Fruit fly (Drosophila melanogaster) whole organism, embryonic: Measurements from ENCODE around the gene CG32448.
A peak's percentile ranks its signal among the peaks of the same experiment; 100 is the strongest.

Experiments used
- ATbp ChIP-seq: fragments of 200-800 bp; sonication (Bioruptor generic); optimal IDR thresholded peaks from 2 replicates; lab custom pipeline; 2017; ENCODE audit warnings: missing biosample characterization, mild to moderate bottlenecking, missing genetic modification characterization, missing genetic modification reagents
- Adf1 ChIP-seq: fragments of 200-800 bp; sonication (Bioruptor generic); IDR thresholded peaks from 2 replicates; pipeline ENCODE4 v1.3.6; 2022; ENCODE audit warnings: missing biosample characterization, missing genetic modification characterization
- Bdp1 ChIP-seq: fragments of 200-800 bp; sonication (Bioruptor generic); optimal IDR thresholded peaks from 3 replicates; lab custom pipeline; 2016; ENCODE audit warnings: missing biosample characterization, missing genetic modification characterization
- CG10274 ChIP-seq: fragments of 200-800 bp; sonication (Bioruptor generic); optimal IDR thresholded peaks from 3 replicates; lab custom pipeline; 2017; ENCODE audit warnings: missing biosample characterization, mild to moderate bottlenecking, missing genetic modification characterization
- CG10959 ChIP-seq: fragments of 200-800 bp; sonication (Bioruptor generic); IDR thresholded peaks from 2 replicates; pipeline ENCODE4 v1.3.6; 2022; ENCODE audit warnings: missing biosample characterization, missing genetic modification characterization
- CG10979 ChIP-seq: fragments of 200-800 bp; sonication (Bioruptor generic); optimal IDR thresholded peaks from 2 replicates; lab custom pipeline; 2018; ENCODE audit warnings: missing biosample characterization, mild to moderate bottlenecking, missing genetic modification characterization, moderate library complexity
- CG11696 ChIP-seq: fragments of 200-800 bp; sonication (Bioruptor generic); IDR thresholded peaks from 2 replicates; pipeline ENCODE4 v1.3.6; 2022; ENCODE audit warnings: missing biosample characterization, missing genetic modification characterization
- CG15269 ChIP-seq: fragments of 200-800 bp; sonication (Bioruptor generic); optimal IDR thresholded peaks from 2 replicates; lab custom pipeline; 2018; ENCODE audit warnings: missing biosample characterization, mild to moderate bottlenecking, missing genetic modification characterization, moderate library complexity
- CG17385 ChIP-seq: fragments of 200-800 bp; sonication (Bioruptor generic); optimal IDR thresholded peaks from 3 replicates; lab custom pipeline; 2018; ENCODE audit warnings: missing biosample characterization, mild to moderate bottlenecking, missing genetic modification characterization
- CG2199 ChIP-seq: fragments of 200-800 bp; sonication (Bioruptor generic); IDR thresholded peaks from 3 replicates; pipeline ENCODE4 v1.3.6; 2022; ENCODE audit warnings: missing biosample characterization, missing genetic modification characterization
- CG30403 ChIP-seq: fragments of 200-800 bp; sonication (Bioruptor generic); optimal IDR thresholded peaks from 3 replicates; lab custom pipeline; 2016; ENCODE audit warnings: missing biosample characterization, missing genetic modification characterization
- CG3838 ChIP-seq: fragments of 200-800 bp; sonication (Bioruptor generic); optimal IDR thresholded peaks from 3 replicates; lab custom pipeline; 2016; ENCODE audit warnings: missing biosample characterization, missing genetic modification characterization
- CG4282 ChIP-seq: fragments of 200-800 bp; sonication (Bioruptor generic); optimal IDR thresholded peaks from 2 replicates; lab custom pipeline; 2016; ENCODE audit warnings: missing biosample characterization, missing genetic modification characterization
- CG4730 ChIP-seq: fragments of 200-800 bp; sonication (Bioruptor generic); IDR thresholded peaks from 2 replicates; pipeline ENCODE4 v1.3.6; 2022; ENCODE audit warnings: missing biosample characterization, missing genetic modification characterization
- CG5953 ChIP-seq: fragments of 200-800 bp; sonication (Bioruptor generic); IDR thresholded peaks from 2 replicates; pipeline ENCODE4 v1.3.6; 2022; ENCODE audit warnings: missing biosample characterization, missing genetic modification characterization
- CG6654 ChIP-seq: fragments of 200-800 bp; sonication (Bioruptor generic); optimal IDR thresholded peaks from 2 replicates; lab custom pipeline; 2017; ENCODE audit warnings: missing biosample characterization, mild to moderate bottlenecking, missing genetic modification characterization
- CG7357 ChIP-seq: fragments of 200-800 bp; sonication (Bioruptor generic); IDR thresholded peaks from 3 replicates; pipeline ENCODE4 v1.3.6; 2022; ENCODE audit warnings: missing biosample characterization, missing genetic modification characterization
- CG7786 ChIP-seq: fragments of 200-800 bp; sonication (Bioruptor generic); optimal IDR thresholded peaks from 2 replicates; lab custom pipeline; 2016; ENCODE audit warnings: missing biosample characterization, missing genetic modification characterization
- CG7928 ChIP-seq: fragments of 200-800 bp; sonication (Bioruptor generic); optimal IDR thresholded peaks from 2 replicates; lab custom pipeline; 2017; ENCODE audit warnings: missing biosample characterization, mild to moderate bottlenecking, missing genetic modification characterization
- CG8359 ChIP-seq: fragments of 200-800 bp; sonication (Bioruptor generic); optimal IDR thresholded peaks from 2 replicates; lab custom pipeline; 2017; ENCODE audit warnings: missing biosample characterization, mild to moderate bottlenecking, missing genetic modification characterization, borderline replicate concordance
- D19A ChIP-seq: fragments of 200-800 bp; optimal IDR thresholded peaks from 3 replicates; lab custom pipeline; 2019; ENCODE audit warnings: missing biosample characterization, mild to moderate bottlenecking, missing genetic modification characterization, moderate library complexity
- Dad ChIP-seq: fragments of 200-800 bp; sonication (Bioruptor generic); optimal IDR thresholded peaks from 3 replicates; lab custom pipeline; 2016; ENCODE audit warnings: missing biosample characterization, missing genetic modification characterization
- Ets65A ChIP-seq: fragments of 200-800 bp; sonication (Bioruptor generic); peaks from one replicate; lab custom pipeline; 2016; ENCODE audit warnings: missing biosample characterization, missing genetic modification characterization
- GATAe ChIP-seq: fragments of 200-800 bp; sonication (Bioruptor generic); conservative IDR thresholded peaks from 2 replicates; pipeline ENCODE4 v1.3.6; 2022; ENCODE audit warnings: missing biosample characterization, missing genetic modification characterization
- H2.0 ChIP-seq: fragments of 200-800 bp; sonication (Bioruptor generic); IDR thresholded peaks from 2 replicates; pipeline ENCODE4 v1.3.6; 2022; ENCODE audit warnings: missing biosample characterization, missing genetic modification characterization
- Hr39 ChIP-seq: fragments of >200 bp; optimal IDR thresholded peaks from 2 replicates; lab custom pipeline; 2017
- Hr78 ChIP-seq, 2 experiments: fragments of 200-800 bp in 1 of 2; fragments of >200 bp in 1 of 2; sonication (Bioruptor generic) in 1 of 2; optimal IDR thresholded peaks; 2 replicates each; lab custom pipeline; 2017 to 2019; ENCODE audit warnings: missing biosample characterization in 2 of 2, missing genetic modification characterization in 2 of 2, mild to moderate bottlenecking in 1 of 2, moderate library complexity in 1 of 2
- Lim3 ChIP-seq: fragments of 200-800 bp; sonication (Bioruptor generic); IDR thresholded peaks from 2 replicates; pipeline ENCODE4 v1.3.6; 2022; ENCODE audit warnings: missing biosample characterization, missing genetic modification characterization
- Med ChIP-seq: fragments of 200-800 bp; sonication (Bioruptor generic); peaks from one replicate; lab custom pipeline; 2016; ENCODE audit warnings: missing biosample characterization, missing genetic modification characterization, mild to moderate bottlenecking, inconsistent platforms, moderate library complexity
- Myb ChIP-seq: fragments of 200-800 bp; sonication (Bioruptor generic); optimal IDR thresholded peaks from 2 replicates; lab custom pipeline; 2016; ENCODE audit warnings: missing biosample characterization, missing genetic modification characterization
- NK7.1 ChIP-seq: fragments of 200-800 bp; sonication (Bioruptor generic); optimal IDR thresholded peaks from 3 replicates; lab custom pipeline; 2016; ENCODE audit warnings: missing biosample characterization, missing genetic modification characterization
- Rfx ChIP-seq: fragments of 200-800 bp; sonication (Bioruptor generic); IDR thresholded peaks from 2 replicates; pipeline ENCODE4 v1.3.6; 2022; ENCODE audit warnings: missing biosample characterization, missing genetic modification characterization
- Taf1 ChIP-seq: fragments of 200-800 bp; sonication (Bioruptor generic); IDR thresholded peaks from 2 replicates; pipeline ENCODE4 v1.3.6; 2022; ENCODE audit warnings: missing biosample characterization, missing genetic modification characterization
- Tbp ChIP-seq: fragments of >200 bp; optimal IDR thresholded peaks from 2 replicates; lab custom pipeline; 2018; ENCODE audit warnings: missing biosample characterization, missing genetic modification characterization
- ac ChIP-seq: fragments of 200-800 bp; sonication (Bioruptor generic); optimal IDR thresholded peaks from 3 replicates; lab custom pipeline; 2017; ENCODE audit warnings: missing biosample characterization, mild to moderate bottlenecking, missing genetic modification characterization
- btn ChIP-seq: fragments of 200-800 bp; sonication (Bioruptor generic); optimal IDR thresholded peaks from 2 replicates; lab custom pipeline; 2016; ENCODE audit warnings: missing biosample characterization, missing genetic modification characterization
- chif ChIP-seq, 2 experiments: fragments of 200-800 bp; sonication (Bioruptor generic); optimal IDR thresholded peaks; 3 replicates each; lab custom pipeline; 2016; ENCODE audit warnings: missing biosample characterization in 2 of 2, missing genetic modification characterization in 2 of 2
- croc ChIP-seq: fragments of 200-800 bp; sonication (Bioruptor generic); conservative IDR thresholded peaks from 3 replicates; pipeline ENCODE4 v1.3.6; 2022; ENCODE audit warnings: missing biosample characterization, missing genetic modification characterization
- crp ChIP-seq, 2 experiments: fragments of 200-800 bp; sonication (Bioruptor generic); optimal IDR thresholded peaks; 2 replicates in 1 of 2; 3 replicates in 1 of 2; lab custom pipeline; 2017; ENCODE audit warnings: missing biosample characterization in 2 of 2, missing genetic modification characterization in 2 of 2, mild to moderate bottlenecking in 1 of 2, moderate library complexity in 1 of 2
- danr ChIP-seq: fragments of 200-800 bp; sonication (Bioruptor generic); IDR thresholded peaks from 2 replicates; pipeline ENCODE4 v1.3.6; 2022; ENCODE audit warnings: missing biosample characterization, missing genetic modification characterization
- disco-r ChIP-seq: fragments of 200-800 bp; sonication (Bioruptor generic); optimal IDR thresholded peaks from 2 replicates; lab custom pipeline; 2016; ENCODE audit warnings: missing biosample characterization, missing genetic modification characterization
- fd3F ChIP-seq: fragments of 200-800 bp; sonication (Bioruptor generic); optimal IDR thresholded peaks from 2 replicates; lab custom pipeline; 2018; ENCODE audit warnings: missing biosample characterization, mild to moderate bottlenecking, missing genetic modification characterization, moderate library complexity
- fd64A ChIP-seq: fragments of 200-800 bp; sonication (Bioruptor generic); optimal IDR thresholded peaks from 3 replicates; lab custom pipeline; 2018; ENCODE audit warnings: missing biosample characterization, mild to moderate bottlenecking, missing genetic modification characterization
- hb ChIP-seq: fragments of 200-800 bp; sonication (Bioruptor generic); IDR thresholded peaks from 3 replicates; pipeline ENCODE4 v1.3.6; 2022; ENCODE audit warnings: missing biosample characterization, missing genetic modification characterization; ENCODE audit not compliant: partially characterized antibody
- ind ChIP-seq: fragments of 200-800 bp; sonication (Bioruptor generic); optimal IDR thresholded peaks from 3 replicates; lab custom pipeline; 2016; ENCODE audit warnings: missing biosample characterization, missing genetic modification characterization
- mam ChIP-seq: fragments of 200-800 bp; sonication (Bioruptor generic); optimal IDR thresholded peaks from 3 replicates; lab custom pipeline; 2016; ENCODE audit warnings: missing biosample characterization, missing genetic modification characterization
- sd ChIP-seq: fragments of 200-800 bp; sonication (Bioruptor generic); optimal IDR thresholded peaks from 3 replicates; lab custom pipeline; 2018; ENCODE audit warnings: missing biosample characterization, mild to moderate bottlenecking, missing genetic modification characterization, moderate library complexity
- so ChIP-seq: fragments of 200-800 bp; sonication (Bioruptor generic); IDR thresholded peaks from 3 replicates; pipeline ENCODE4 v1.3.6; 2022; ENCODE audit warnings: missing biosample characterization, missing genetic modification characterization
- tap ChIP-seq: fragments of 200-800 bp; optimal IDR thresholded peaks from 3 replicates; lab custom pipeline; 2019; ENCODE audit warnings: missing biosample characterization, mild to moderate bottlenecking, missing genetic modification characterization, moderate library complexity

CG32448 gene

dm6 chr3L:21832203-21833160, 4.2 kb upstream of the CG32448 start, which contains the start of the genes CG7148 and Nopp140 (continued):
- no peak for TF ChIP-seq Hr78 (GFP tag; optimal IDR thresholded peaks at IDR 0.05; lab: Kevin White, UChicago)
- peak; percentile 22 for TF ChIP-seq tap
- peak; percentile 91 for TF ChIP-seq Rfx (GFP tag; lab: Robert Waterston, UW)
- TF ChIP-seq sd (tag; lab: Kevin White, UChicago): peak; percentile 71
- no peak for TF ChIP-seq croc (GFP tag; lab: Robert Waterston, UW)
- peak; percentile 50 for TF ChIP-seq Bdp1
- TF ChIP-seq fd64A: no peak
- TF ChIP-seq CG7786 (GFP tag; lab: Kevin White, UChicago): peak; percentile 64
- TF ChIP-seq Adf1 (GFP tag; lab: Robert Waterston, UW): peak; percentile 24; the same call in 1 of the 2 replicates
- peak; percentile 20 for TF ChIP-seq CG10979 (tag; lab: Kevin White, UChicago)
- TF ChIP-seq CG8359 (GFP tag; lab: Kevin White, UChicago): no peak
- no peak for TF ChIP-seq Hr39
- peak; percentile 68 for TF ChIP-seq CG30403 (GFP tag; lab: Kevin White, UChicago)
- peak; percentile 42 for TF ChIP-seq Myb
- TF ChIP-seq disco-r (GFP tag; lab: Kevin White, UChicago): no peak
- 0 out of 3 replicates have a peak, but pooled peaks have one; percentile 15 for TF ChIP-seq CG7357 (GFP tag; lab: Robert Waterston, UW)
- 0 out of 3 replicates have a peak, but pooled peaks have one; percentile 16 for TF ChIP-seq CG2199 (GFP tag; lab: Robert Waterston, UW)
- TF ChIP-seq CG5953 (GFP tag; lab: Robert Waterston, UW): peak; percentile 48; the same call in 1 of the 2 replicates
- peak; percentile 95 for TF ChIP-seq Med (GFP tag; lab: Kevin White, UChicago)
- TF ChIP-seq CG10959 (GFP tag; lab: Robert Waterston, UW): no peak
- TF ChIP-seq mam (GFP tag; lab: Kevin White, UChicago): peak; percentile 80
- TF ChIP-seq Lim3 (GFP tag; lab: Robert Waterston, UW): no peak
- TF ChIP-seq danr (GFP tag; lab: Robert Waterston, UW): no peak
- no peak for TF ChIP-seq CG10274
- peak; percentile 71 for TF ChIP-seq CG15269 (tag; lab: Kevin White, UChicago)
- TF ChIP-seq ATbp: peak; percentile 22
- peak in 1 of 2 experiments; percentile 62 for TF ChIP-seq crp (GFP tag; optimal IDR thresholded peaks at IDR 0.05; lab: Kevin White, UChicago)
- TF ChIP-seq CG17385 (GFP tag; lab: Kevin White, UChicago): peak; percentile 63
- peak; percentile 95 for TF ChIP-seq Ets65A
- TF ChIP-seq H2.0 (GFP tag; lab: Robert Waterston, UW): peak; percentile 74
- TF ChIP-seq NK7.1 (GFP tag; lab: Kevin White, UChicago): no peak
- TF ChIP-seq CG11696 (GFP tag; lab: Robert Waterston, UW): no peak
- TF ChIP-seq so (GFP tag; lab: Robert Waterston, UW): 0 out of 3 replicates have a peak, but pooled peaks have one; percentile 55
- no peak for TF ChIP-seq CG6654
- TF ChIP-seq chif (GFP tag; optimal IDR thresholded peaks at IDR 0.05; lab: Kevin White, UChicago): peak; percentile 26 to 54
- peak; percentile 27 for TF ChIP-seq Dad (GFP tag; lab: Kevin White, UChicago)
- peak; percentile 71 for TF ChIP-seq ind
- peak; percentile 50 for TF ChIP-seq CG4282 (GFP tag; lab: Kevin White, UChicago)
- TF ChIP-seq D19A: peak; percentile 62
- TF ChIP-seq hb: no peak
- TF ChIP-seq CG7928 (GFP tag; lab: Kevin White, UChicago): peak; percentile 30
- TF ChIP-seq ac (GFP tag; lab: Kevin White, UChicago): no peak
- TF ChIP-seq CG3838 (GFP tag; lab: Kevin White, UChicago): no peak
- TF ChIP-seq GATAe (GFP tag; lab: Robert Waterston, UW): no peak
- TF ChIP-seq Tbp (GFP tag; lab: Kevin White, UChicago): no peak
- TF ChIP-seq Taf1 (GFP tag; lab: Robert Waterston, UW): peak; percentile 27; the same call in 1 of the 2 replicates
- no peak for TF ChIP-seq btn
- peak; percentile 54 for TF ChIP-seq fd3F (GFP tag; lab: Kevin White, UChicago)
- peak; percentile 43 for TF ChIP-seq CG4730
